Worm (Caenorhabditis elegans) whole organism, midembryonic: Measurements from ENCODE around the gene srg-60.

Experiments
- T22C8.4 ChIP-seq: fragments of 200-800 bp; sonication (Bioruptor generic); IDR thresholded peaks from 2 replicates; pipeline ENCODE4 v1.3.6; 2022; ENCODE audit warnings: missing genetic modification characterization, missing compliant biosample characterization
- cog-1 ChIP-seq: sonication (generic microtip); optimal IDR thresholded peaks from 2 replicates; lab custom pipeline; 2016; ENCODE audit warnings: missing genetic modification characterization, missing compliant biosample characterization
- klf-2 ChIP-seq: fragments of 200-800 bp; sonication (Bioruptor generic); conservative IDR thresholded peaks from 2 replicates; pipeline ENCODE4 v1.3.6; 2022; ENCODE audit warnings: missing genetic modification reagents, missing genetic modification characterization, missing compliant biosample characterization
- ztf-23 ChIP-seq: fragments of 200-800 bp; sonication (Bioruptor generic); IDR thresholded peaks from 2 replicates; pipeline ENCODE4 v1.3.6; 2022; ENCODE audit warnings: missing genetic modification reagents, missing genetic modification characterization, missing compliant biosample characterization

DNA sequence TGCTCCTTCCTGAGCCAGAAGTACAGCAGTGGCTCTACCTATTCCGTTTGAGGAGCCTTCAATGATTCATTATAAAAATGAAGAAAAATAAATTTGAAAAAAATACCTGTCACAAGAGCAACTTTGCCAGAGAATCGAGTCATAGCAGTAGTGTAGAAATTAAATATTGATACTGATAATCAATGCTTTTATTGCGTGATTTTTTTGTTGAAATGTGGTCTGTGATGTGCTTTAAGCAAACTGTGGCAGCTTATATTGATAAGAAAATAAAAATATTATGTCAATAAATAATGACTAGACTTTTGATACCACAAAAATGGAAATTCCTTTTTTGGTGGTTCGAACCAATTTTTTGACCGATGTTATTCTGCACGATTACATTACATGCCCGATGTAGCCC lies 42.6 kb upstream of the srg-60 start, which contains the start of gene dhs-14:
- TF ChIP-seq ztf-23 (GFP tag; lab: Robert Waterston, UW) (no peak), klf-2 (GFP tag; lab: Robert Waterston, UW) (no peak), T22C8.4 (GFP tag; lab: Robert Waterston, UW) (no peak), cog-1 (tag; lab: Kevin White, UChicago) (no peak)
